Fruit fly (Drosophila melanogaster): ENCODE measurements around the gene AhcyL2.
A peak's percentile ranks its signal among the peaks of the same experiment; 100 is the strongest.
"Not testable (repeated sequence)": the region's sequence is repeated elsewhere in the genome, so short reads cannot be mapped to it uniquely, and the experiment has no call there.

Gene AhcyL2

dm6 chr3R:16992716-16993115 is 10.8 kb upstream of the AhcyL2 start, which contains the start of gene CG31274:
TSS of gene CG31274 (plus strand) at chr3R:16993016.
- TF ChIP-seq CTCF, CG8478 (optimal IDR thresholded peaks at IDR 0.05): not testable (repeated sequence)

- TF ChIP-seq CG8478 (optimal IDR thresholded peaks at IDR 0.05) (no peak), CTCF (optimal IDR thresholded peaks at IDR 0.05) (no peak)
Measured at dm6 chr3R:16991781-16992180, 9.8 kb upstream of the AhcyL2 start, which contains the start of gene EMC2B. TSS of gene EMC2B (minus strand) at chr3R:16991878.

- TF ChIP-seq CTCF, CG8478 (optimal IDR thresholded peaks at IDR 0.05): not testable (repeated sequence)
Measured at dm6 chr3R:16988514-16988913, 6.6 kb upstream of the AhcyL2 start, which contains the start of gene MESK4. TSS of gene MESK4 (plus strand) at chr3R:16988814.

- TF ChIP-seq CTCF (optimal IDR thresholded peaks at IDR 0.05) (no peak), CG8478 (optimal IDR thresholded peaks at IDR 0.05) (no peak)
Measured at dm6 chr3R:16987924-16988298, 6.0 kb upstream of the AhcyL2 start.

- no peak for TF ChIP-seq CG8478 (optimal IDR thresholded peaks at IDR 0.05)
- TF ChIP-seq CTCF (optimal IDR thresholded peaks at IDR 0.05): no peak
Measured at dm6 chr3R:16987220-16987923, 5.4 kb upstream of the AhcyL2 start, which contains the start of gene CG18622. TSS of gene CG18622 (minus strand) at chr3R:16987732.

dm6 chr3R:16986181-16987074 is 4.5 kb upstream of the AhcyL2 start:
- no peak for TF ChIP-seq CTCF (optimal IDR thresholded peaks at IDR 0.05)
- TF ChIP-seq CG8478 (optimal IDR thresholded peaks at IDR 0.05): no peak

dm6 chr3R:16985547-16985946 is 3.6 kb upstream of the AhcyL2 start:
- no peak for TF ChIP-seq CG8478 (optimal IDR thresholded peaks at IDR 0.05)
- no peak for TF ChIP-seq CTCF (optimal IDR thresholded peaks at IDR 0.05)

dm6 chr3R:16984221-16984620 is 2.3 kb upstream of the AhcyL2 start:
- TF ChIP-seq CG8478 (optimal IDR thresholded peaks at IDR 0.05): no peak
- no peak for TF ChIP-seq CTCF (optimal IDR thresholded peaks at IDR 0.05)

- TF ChIP-seq CTCF (optimal IDR thresholded peaks at IDR 0.05) (no peak), CG8478 (optimal IDR thresholded peaks at IDR 0.05) (no peak)
Measured at dm6 chr3R:16983001-16983400, 1.0 kb upstream of the AhcyL2 start.

dm6 chr3R:16980958-16981623 is 867 bp downstream of the AhcyL2 start:
- TF ChIP-seq CG8478 (optimal IDR thresholded peaks at IDR 0.05) (no peak), CTCF (optimal IDR thresholded peaks at IDR 0.05) (no peak)

- peak in 1 of 2 experiments; percentile 63 for TF ChIP-seq CTCF (optimal IDR thresholded peaks at IDR 0.05)
- no peak for TF ChIP-seq CG8478 (optimal IDR thresholded peaks at IDR 0.05)
Measured at dm6 chr3R:16977745-16978305, 4.1 kb downstream of the AhcyL2 start, which contains the start of gene Actn3. TSS of gene Actn3 (minus strand) at chr3R:16977795.

- TF ChIP-seq CG8478 (optimal IDR thresholded peaks at IDR 0.05) (no peak), CTCF (optimal IDR thresholded peaks at IDR 0.05) (no peak)
Measured at dm6 chr3R:16974904-16975303, 7.1 kb downstream of the AhcyL2 start, which contains the start of gene VhaM9.7-d. TSS of gene VhaM9.7-d (plus strand) at chr3R:16975204.

dm6 chr3R:16972575-16972974 is 9.4 kb downstream of the AhcyL2 start:
- TF ChIP-seq CTCF (optimal IDR thresholded peaks at IDR 0.05) (no peak), CG8478 (optimal IDR thresholded peaks at IDR 0.05) (no peak)

- no peak for TF ChIP-seq CG8478 (optimal IDR thresholded peaks at IDR 0.05)
- no peak for TF ChIP-seq CTCF (optimal IDR thresholded peaks at IDR 0.05)
Measured at dm6 chr3R:16972136-16972535, 9.8 kb downstream of the AhcyL2 start, which contains the start of gene Abd-B. TSS of gene Abd-B (minus strand) at chr3R:16972236.
